Fruit fly (Drosophila melanogaster) whole organism, embryonic: ENCODE measurements around the gene CG9114.

Experiments
- Antp ChIP-seq: fragments of 200-800 bp; sonication (Bioruptor generic); optimal IDR thresholded peaks from 3 replicates; lab custom pipeline; 2016; ENCODE audit warnings: missing biosample characterization, missing genetic modification characterization
- Atf-2 ChIP-seq: fragments of 200-800 bp; sonication (Bioruptor generic); optimal IDR thresholded peaks from 2 replicates; lab custom pipeline; 2016; ENCODE audit warnings: missing biosample characterization, missing genetic modification characterization
- Awh ChIP-seq: fragments of 200-800 bp; sonication (Bioruptor generic); IDR thresholded peaks from 2 replicates; pipeline ENCODE4, ENCODE4 v1.3.6; 2022; ENCODE audit warnings: missing biosample characterization, missing genetic modification characterization
- B-H2 ChIP-seq: fragments of 200-800 bp; sonication (Bioruptor generic); optimal IDR thresholded peaks from 2 replicates; lab custom pipeline; 2018; ENCODE audit warnings: missing biosample characterization, mild to moderate bottlenecking, missing genetic modification characterization
- BEAF-32 ChIP-seq: fragments of 200-800 bp; sonication (Bioruptor generic); optimal IDR thresholded peaks from 3 replicates; lab custom pipeline; 2017; ENCODE audit warnings: missing biosample characterization, missing genetic modification characterization, mild to moderate bottlenecking, moderate library complexity, missing genetic modification reagents
- CG10274 ChIP-seq: fragments of 200-800 bp; sonication (Bioruptor generic); optimal IDR thresholded peaks from 3 replicates; lab custom pipeline; 2017; ENCODE audit warnings: missing biosample characterization, mild to moderate bottlenecking, missing genetic modification characterization
- CG10979 ChIP-seq: fragments of 200-800 bp; sonication (Bioruptor generic); optimal IDR thresholded peaks from 2 replicates; lab custom pipeline; 2018; ENCODE audit warnings: missing biosample characterization, mild to moderate bottlenecking, missing genetic modification characterization, moderate library complexity
- CG11504 ChIP-seq: fragments of 200-800 bp; sonication (Bioruptor generic); optimal IDR thresholded peaks from 3 replicates; lab custom pipeline; 2019; ENCODE audit warnings: missing biosample characterization, mild to moderate bottlenecking, missing genetic modification characterization, moderate library complexity
- CG18476 ChIP-seq: fragments of 200-800 bp; sonication (Bioruptor generic); optimal IDR thresholded peaks from 2 replicates; lab custom pipeline; 2016; ENCODE audit warnings: missing biosample characterization, mild to moderate bottlenecking, missing genetic modification characterization
- CG2129 ChIP-seq: fragments of 200-800 bp; sonication (Bioruptor generic); IDR thresholded peaks from 2 replicates; pipeline ENCODE4 v1.3.6; 2022; ENCODE audit warnings: missing biosample characterization, missing genetic modification characterization; ENCODE audit not compliant: partially characterized antibody
- CG2678 ChIP-seq: fragments of 200-800 bp; sonication (Bioruptor generic); optimal IDR thresholded peaks from 3 replicates; lab custom pipeline; 2019; ENCODE audit warnings: missing biosample characterization, mild to moderate bottlenecking, missing genetic modification characterization, moderate library complexity
- CG30020 ChIP-seq: fragments of 200-800 bp; optimal IDR thresholded peaks from 2 replicates; lab custom pipeline; 2019; ENCODE audit warnings: missing biosample characterization, mild to moderate bottlenecking, missing genetic modification characterization, moderate library complexity
- CG3065 ChIP-seq: fragments of 200-800 bp; sonication (Bioruptor generic); optimal IDR thresholded peaks from 2 replicates; lab custom pipeline; 2016; ENCODE audit warnings: missing biosample characterization, missing genetic modification characterization
- CG3281 ChIP-seq: fragments of 200-800 bp; sonication (Bioruptor generic); optimal IDR thresholded peaks from 3 replicates; lab custom pipeline; 2017; ENCODE audit warnings: missing biosample characterization, mild to moderate bottlenecking, missing genetic modification characterization
- CG33213 ChIP-seq: fragments of 200-800 bp; sonication (Bioruptor generic); optimal IDR thresholded peaks from 3 replicates; lab custom pipeline; 2016; ENCODE audit warnings: missing biosample characterization, missing genetic modification characterization
- CG34376 ChIP-seq: fragments of 200-800 bp; sonication (Bioruptor generic); optimal IDR thresholded peaks from 2 replicates; lab custom pipeline; 2018; ENCODE audit warnings: missing biosample characterization, mild to moderate bottlenecking, missing genetic modification characterization
- CG6254 ChIP-seq: fragments of 200-800 bp; sonication (Bioruptor generic); optimal IDR thresholded peaks from 3 replicates; lab custom pipeline; 2017; ENCODE audit warnings: mild to moderate bottlenecking, missing biosample characterization, missing genetic modification reagents, missing genetic modification characterization
- CG7963 ChIP-seq: fragments of 200-800 bp; sonication (Bioruptor generic); IDR thresholded peaks from 3 replicates; pipeline ENCODE4 v1.3.6; 2022; ENCODE audit warnings: missing biosample characterization, missing genetic modification characterization; ENCODE audit not compliant: partially characterized antibody
- CHES-1-like ChIP-seq: fragments of 200-800 bp; sonication (Bioruptor generic); optimal IDR thresholded peaks from 2 replicates; lab custom pipeline; 2016; ENCODE audit warnings: missing biosample characterization, missing genetic modification characterization
- CTCF ChIP-seq: fragments of 200-800 bp; sonication (Bioruptor generic); optimal IDR thresholded peaks from 2 replicates; lab custom pipeline; 2017; ENCODE audit warnings: missing biosample characterization, mild to moderate bottlenecking, missing genetic modification characterization, moderate library complexity
- CkIIα-i1 ChIP-seq: fragments of 200-800 bp; sonication (Bioruptor generic); IDR thresholded peaks from 2 replicates; pipeline ENCODE4 v1.3.6; 2022; ENCODE audit warnings: missing biosample characterization, missing genetic modification characterization
- Dbx ChIP-seq: fragments of 200-800 bp; sonication (Bioruptor generic); IDR thresholded peaks from 3 replicates; pipeline ENCODE4 v1.3.6; 2022; ENCODE audit warnings: missing biosample characterization, missing genetic modification characterization
- Doc3 ChIP-seq: fragments of 200-800 bp; sonication (Bioruptor generic); IDR thresholded peaks from 3 replicates; pipeline ENCODE4 v1.3.6; 2022; ENCODE audit warnings: missing biosample characterization, missing genetic modification characterization; ENCODE audit not compliant: partially characterized antibody
- Drgx ChIP-seq: fragments of 200-800 bp; sonication (Bioruptor generic); IDR thresholded peaks from 2 replicates; pipeline ENCODE4 v1.3.6; 2022; ENCODE audit warnings: missing biosample characterization, missing genetic modification characterization
- Ets65A ChIP-seq: fragments of 200-800 bp; sonication (Bioruptor generic); peaks from one replicate; lab custom pipeline; 2016; ENCODE audit warnings: missing biosample characterization, missing genetic modification characterization
- Ets97D ChIP-seq: fragments of 200-800 bp; sonication (Bioruptor generic); optimal IDR thresholded peaks from 3 replicates; lab custom pipeline; 2016; ENCODE audit warnings: missing biosample characterization, missing genetic modification characterization
- HLH3B ChIP-seq: fragments of 200-800 bp; sonication (Bioruptor generic); IDR thresholded peaks from 2 replicates; pipeline ENCODE4 v1.3.6; 2022; ENCODE audit warnings: missing biosample characterization, missing genetic modification characterization
- HLH54F ChIP-seq: fragments of 200-800 bp; sonication (Bioruptor generic); optimal IDR thresholded peaks from 3 replicates; lab custom pipeline; 2016; ENCODE audit warnings: missing biosample characterization, missing genetic modification characterization
- Mes4 ChIP-seq: fragments of 200-800 bp; sonication (Bioruptor generic); optimal IDR thresholded peaks from 2 replicates; lab custom pipeline; 2016; ENCODE audit warnings: missing biosample characterization, missing genetic modification characterization
- Ptx1 ChIP-seq: fragments of 200-800 bp; sonication (Bioruptor generic); IDR thresholded peaks from 2 replicates; pipeline ENCODE4 v1.3.6; 2022; ENCODE audit warnings: missing biosample characterization, missing genetic modification characterization
- Sin3A ChIP-seq: fragments of >200 bp; optimal IDR thresholded peaks from 2 replicates; lab custom pipeline; 2018
- Usf ChIP-seq: fragments of 200-800 bp; sonication (Bioruptor generic); optimal IDR thresholded peaks from 2 replicates; lab custom pipeline; 2017; ENCODE audit warnings: missing genotype, missing biosample characterization, missing genetic modification characterization
- cas ChIP-seq: fragments of 200-800 bp; sonication (Bioruptor generic); IDR thresholded peaks from 2 replicates; pipeline ENCODE4 v1.3.6; 2022; ENCODE audit warnings: missing biosample characterization, missing genetic modification characterization
- crp ChIP-seq, 2 experiments: fragments of 200-800 bp; sonication (Bioruptor generic); optimal IDR thresholded peaks; 2 replicates in 1 of 2; 3 replicates in 1 of 2; lab custom pipeline; 2017; ENCODE audit warnings: missing biosample characterization in 2 of 2, missing genetic modification characterization in 2 of 2, mild to moderate bottlenecking in 1 of 2, moderate library complexity in 1 of 2
- dmrt99B ChIP-seq: fragments of 200-800 bp; sonication (Bioruptor generic); optimal IDR thresholded peaks from 2 replicates; lab custom pipeline; 2018; ENCODE audit warnings: missing biosample characterization, mild to moderate bottlenecking, missing genetic modification characterization, moderate library complexity
- en ChIP-seq: fragments of 200-800 bp; sonication (Bioruptor generic); optimal IDR thresholded peaks from 2 replicates; lab custom pipeline; 2016; ENCODE audit warnings: missing biosample characterization, missing genetic modification characterization
- esg ChIP-seq: fragments of 200-800 bp; sonication (Bioruptor generic); conservative IDR thresholded peaks from 2 replicates; pipeline ENCODE4 v1.3.6; 2022; ENCODE audit warnings: missing biosample characterization, missing genetic modification characterization
- ftz-f1 ChIP-seq: fragments of 200-800 bp; sonication (Bioruptor generic); optimal IDR thresholded peaks from 2 replicates; lab custom pipeline; 2016; ENCODE audit warnings: missing biosample characterization, missing genetic modification characterization
- fu2 ChIP-seq: fragments of 200-800 bp; sonication (Bioruptor generic); optimal IDR thresholded peaks from 2 replicates; lab custom pipeline; 2016; ENCODE audit warnings: missing biosample characterization, missing genetic modification characterization
- gce ChIP-seq: fragments of 200-800 bp; sonication (Bioruptor generic); IDR thresholded peaks from 3 replicates; pipeline ENCODE4 v1.3.6; 2022; ENCODE audit warnings: missing biosample characterization, missing genetic modification characterization
- gem ChIP-seq: fragments of 200-800 bp; sonication (Bioruptor generic); optimal IDR thresholded peaks from 2 replicates; lab custom pipeline; 2019; ENCODE audit warnings: missing biosample characterization, mild to moderate bottlenecking, missing genetic modification characterization, moderate library complexity
- inv ChIP-seq: fragments of 200-800 bp; sonication (Bioruptor generic); IDR thresholded peaks from 2 replicates; pipeline ENCODE4 v1.3.6; 2022; ENCODE audit warnings: missing biosample characterization, missing genetic modification characterization; ENCODE audit not compliant: partially characterized antibody
- mirr ChIP-seq: fragments of 200-800 bp; sonication (Bioruptor generic); optimal IDR thresholded peaks from 3 replicates; lab custom pipeline; 2018; ENCODE audit warnings: missing biosample characterization, mild to moderate bottlenecking, missing genetic modification characterization
- mld ChIP-seq: fragments of 200-800 bp; sonication (Bioruptor generic); IDR thresholded peaks from 3 replicates; pipeline ENCODE4 v1.3.6; 2022; ENCODE audit warnings: missing biosample characterization, missing genetic modification characterization; ENCODE audit not compliant: partially characterized antibody
- pum ChIP-seq: fragments of 200-800 bp; sonication (Bioruptor generic); optimal IDR thresholded peaks from 2 replicates; lab custom pipeline; 2016; ENCODE audit warnings: missing biosample characterization, missing genetic modification characterization
- sim ChIP-seq: fragments of 200-800 bp; sonication (Bioruptor generic); IDR thresholded peaks from 2 replicates; pipeline ENCODE4 v1.3.6; 2022; ENCODE audit warnings: missing biosample characterization, missing genetic modification characterization
- so ChIP-seq: fragments of 200-800 bp; sonication (Bioruptor generic); IDR thresholded peaks from 3 replicates; pipeline ENCODE4 v1.3.6; 2022; ENCODE audit warnings: missing biosample characterization, missing genetic modification characterization
- sob ChIP-seq: fragments of 200-800 bp; sonication (Bioruptor generic); IDR thresholded peaks from 2 replicates; pipeline ENCODE4 v1.3.6; 2022; ENCODE audit warnings: missing biosample characterization, missing genetic modification characterization
- tna ChIP-seq: fragments of 200-800 bp; sonication (Bioruptor generic); IDR thresholded peaks from 2 replicates; pipeline ENCODE4 v1.3.6; 2022; ENCODE audit warnings: missing biosample characterization, missing genetic modification characterization; ENCODE audit not compliant: partially characterized antibody
- wdn ChIP-seq: fragments of 200-800 bp; sonication (Bioruptor generic); IDR thresholded peaks from 2 replicates; pipeline ENCODE4 v1.3.6; 2022; ENCODE audit warnings: missing biosample characterization, missing genetic modification characterization

The CG9114 gene

dm6 chrX:15298298-15299069, 34.5 kb downstream of the CG9114 start (continued):
- TF ChIP-seq CG2129 (GFP tag; lab: Robert Waterston, UW) (no peak), en (GFP tag; lab: Kevin White, UChicago) (peak; percentile 21), Ets97D (peak; percentile 47), Dbx (peak; percentile 97), Sin3A (no peak), Usf (GFP tag; lab: Kevin White, UChicago) (peak; percentile 96), fu2 (peak; percentile 76), CG7963 (no peak), B-H2 (peak; percentile 92), CG34376 (GFP tag; lab: Kevin White, UChicago) (peak; percentile 98), CG3065 (peak; percentile 90), sob (GFP tag; lab: Robert Waterston, UW) (peak; percentile 97), tna (GFP tag; lab: Robert Waterston, UW) (no peak), Antp (GFP tag; lab: Kevin White, UChicago) (peak; percentile 48), so (GFP tag; lab: Robert Waterston, UW) (peak; percentile 97), HLH54F (peak; percentile 77), Mes4 (GFP tag; lab: Kevin White, UChicago) (peak; percentile 52), Awh (peak; percentile 95), CTCF (GFP tag; lab: Kevin White, UChicago) (peak; percentile 66), crp (GFP tag; optimal IDR thresholded peaks at IDR 0.05; lab: Kevin White, UChicago) (peak in 1 of 2 experiments; percentile 70), mirr (GFP tag; lab: Kevin White, UChicago) (peak; percentile 70), CG6254 (GFP tag; lab: Kevin White, UChicago) (peak; percentile 92), inv (GFP tag; lab: Robert Waterston, UW) (no peak), mld (GFP tag; lab: Robert Waterston, UW) (no peak), BEAF-32 (GFP tag; lab: Kevin White, UChicago) (peak; percentile 35), CG11504 (tag; lab: Kevin White, UChicago) (peak; percentile 98), HLH3B (GFP tag; lab: Robert Waterston, UW) (peak; percentile 97), ftz-f1 (peak; percentile 99), Ptx1 (GFP tag; lab: Robert Waterston, UW) (peak; percentile 98), pum (GFP tag; lab: Kevin White, UChicago) (peak; percentile 55), CG33213 (peak; percentile 52), sim (GFP tag; lab: Robert Waterston, UW) (peak; percentile 85), Drgx (GFP tag; lab: Robert Waterston, UW) (peak; percentile 95), wdn (peak; percentile 93), CG18476 (GFP tag; lab: Kevin White, UChicago) (peak; percentile 87), Ets65A (peak; percentile 95), dmrt99B (tag; lab: Kevin White, UChicago) (peak; percentile 99), CHES-1-like (GFP tag; lab: Kevin White, UChicago) (peak; percentile 70), CG2678 (tag; lab: Kevin White, UChicago) (peak; percentile 99), Doc3 (GFP tag; lab: Robert Waterston, UW) (no peak), gce (GFP tag; lab: Robert Waterston, UW) (peak; percentile 98), CG10979 (tag; lab: Kevin White, UChicago) (peak; percentile 97), gem (peak; percentile 99), CG3281 (peak; percentile 99), esg (GFP tag; lab: Robert Waterston, UW) (peak; percentile 97), CG30020 (tag; lab: Kevin White, UChicago) (peak; percentile 84), Atf-2 (GFP tag; lab: Kevin White, UChicago) (peak; percentile 51), CkIIα-i1 (GFP tag; lab: Robert Waterston, UW) (peak; percentile 82; the same call in 1 of the 2 replicates), CG10274 (GFP tag; lab: Kevin White, UChicago) (peak; percentile 91), cas (GFP tag; lab: Robert Waterston, UW) (peak; percentile 92)
